Worm (Caenorhabditis elegans): ENCODE measurements around the gene srh-61.

Gene srh-61

DNA sequence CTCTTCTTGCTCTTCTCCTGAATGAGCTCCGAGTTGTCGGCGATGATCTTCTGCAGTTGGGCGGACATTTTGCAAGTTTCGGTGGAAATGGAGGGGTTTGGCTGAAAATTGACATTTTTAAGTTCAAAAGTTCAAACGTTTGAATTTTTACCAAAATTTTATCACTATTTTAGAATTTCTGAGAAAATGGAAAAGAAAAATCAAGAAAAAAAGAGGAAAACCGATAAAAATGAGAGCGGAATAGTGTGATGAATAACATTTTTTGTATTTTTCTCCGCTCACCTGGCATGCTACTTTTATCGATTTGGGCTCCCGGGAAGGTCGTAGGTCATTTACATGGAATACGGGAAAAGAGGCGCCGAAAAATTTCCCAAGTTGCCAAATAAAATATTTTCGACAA lies 31.2 kb downstream of the srh-61 start, which contains the start of gene F15A4.10:
Gene F15A4.10, minus strand, starts transcription at position 101 of the 400 bp plus-strand sequence.
- TF ChIP-seq nhr-85 (tag) (peak; percentile 29), pqm-1 (tag; optimal IDR thresholded peaks at IDR 0.05) (no peak)

DNA sequence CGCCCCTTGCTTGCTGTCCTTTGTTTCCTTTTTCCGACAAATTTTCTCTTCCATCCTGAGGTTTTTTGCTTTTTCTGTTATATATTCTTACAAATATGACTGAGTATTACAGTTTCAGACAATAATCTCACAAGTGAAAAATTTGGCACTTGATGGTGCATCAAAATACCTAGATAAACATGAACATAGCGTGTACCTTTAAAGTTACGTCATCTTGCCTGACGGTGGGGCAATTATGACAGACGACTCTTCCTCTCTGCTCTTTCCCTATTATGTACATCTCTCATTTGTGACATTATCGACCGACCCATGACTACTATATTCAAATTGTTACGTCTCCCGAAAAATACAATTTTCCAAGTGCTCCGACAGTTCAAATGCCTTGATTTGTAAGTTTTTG lies 33.6 kb downstream of the srh-61 start, which contains the start of gene fbxb-102:
Gene fbxb-102, plus strand, starts transcription at position 301 of the 400 bp plus-strand sequence.
- TF ChIP-seq tbx-2 (tag; optimal IDR thresholded peaks at IDR 0.05) (no peak), dpl-1 (GFP tag; optimal IDR thresholded peaks at IDR 0.05) (no peak), swsn-7 (tag; optimal IDR thresholded peaks at IDR 0.05) (no peak), nhr-237 (tag; optimal IDR thresholded peaks at IDR 0.05) (no peak), aha-1 (tag; optimal IDR thresholded peaks at IDR 0.05) (no peak), nhr-71 (tag; optimal IDR thresholded peaks at IDR 0.05) (no peak), mdl-1 (tag; optimal IDR thresholded peaks at IDR 0.05) (no peak)

DNA sequence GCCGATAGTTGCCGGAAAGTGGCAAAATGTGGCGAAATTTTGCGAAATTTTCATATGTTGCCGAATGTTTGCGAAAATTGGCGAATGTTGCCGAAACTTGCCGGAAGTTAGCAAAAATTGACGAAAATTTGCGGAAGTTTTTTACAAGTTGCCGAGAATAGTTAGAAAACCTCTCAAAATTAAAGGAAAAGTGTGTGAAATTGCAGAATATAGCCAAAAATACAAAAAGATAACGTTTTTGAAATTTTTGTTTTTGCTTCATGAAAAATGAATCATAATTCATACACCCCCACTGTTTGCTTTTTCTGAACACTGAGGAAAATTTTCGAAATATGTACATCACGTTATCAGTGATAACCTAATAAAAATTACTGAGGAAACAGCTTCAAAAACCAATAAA lies 34.6 kb downstream of the srh-61 start:
- TF ChIP-seq ets-5 (GFP tag; IDR thresholded peaks at IDR 0.05), result no peak
- TF ChIP-seq efl-1 (optimal IDR thresholded peaks at IDR 0.05), result no peak
- TF ChIP-seq efl-1 (GFP tag; optimal IDR thresholded peaks at IDR 0.05 in 1 of 2), result peak in 1 of 2 experiments; percentile 91

DNA sequence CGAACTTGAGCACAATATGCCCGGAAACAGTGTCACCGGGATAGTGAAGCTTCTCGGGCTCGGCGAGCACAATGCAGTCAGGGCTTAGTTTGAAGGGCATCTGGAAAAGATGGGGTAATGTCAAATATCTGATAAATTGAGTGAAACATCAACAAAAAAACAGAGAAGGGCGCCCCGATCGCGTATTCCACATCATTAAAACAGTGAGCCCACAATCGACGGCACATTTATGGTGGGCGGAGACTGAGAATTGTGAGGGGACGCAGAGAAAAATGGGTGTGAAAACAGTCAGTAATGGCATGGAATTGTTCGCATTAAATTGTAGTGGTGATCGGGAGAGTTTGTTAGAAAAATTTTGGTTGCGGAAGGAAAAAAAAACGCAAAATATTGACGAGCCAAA lies 35.4 kb downstream of the srh-61 start, which contains the start of gene arrd-9:
Gene arrd-9, minus strand, starts transcription at position 101 of the 400 bp plus-strand sequence.
- TF ChIP-seq elt-2 (tag; optimal IDR thresholded peaks at IDR 0.05) (no peak), fkh-10 (GFP tag; optimal IDR thresholded peaks at IDR 0.05) (no peak), ceh-88 (GFP tag; IDR thresholded peaks at IDR 0.05) (no peak), snpc-4 (tag; optimal IDR thresholded peaks at IDR 0.05) (no peak), dpl-1 (GFP tag; optimal IDR thresholded peaks at IDR 0.05) (no peak), blmp-1 (tag; optimal IDR thresholded peaks at IDR 0.05) (no peak), swsn-7 (tag; optimal IDR thresholded peaks at IDR 0.05) (no peak), nhr-90 (tag; optimal IDR thresholded peaks at IDR 0.05; ENCODE audit: poor library complexity) (no peak), jun-1 (tag; optimal IDR thresholded peaks at IDR 0.05) (no peak), C16A3.4 (tag; optimal IDR thresholded peaks at IDR 0.05) (no peak), hpl-2 (GFP tag; optimal IDR thresholded peaks at IDR 0.05) (no peak), mdl-1 (tag; optimal IDR thresholded peaks at IDR 0.05) (no peak), nhr-19 (GFP tag; conservative IDR thresholded peaks at IDR 0.05) (no peak), ets-5 (GFP tag; IDR thresholded peaks at IDR 0.05) (no peak), ces-1 (GFP tag; optimal IDR thresholded peaks at IDR 0.05) (no peak), irx-1 (tag; optimal IDR thresholded peaks at IDR 0.05) (no peak), egl-27 (tag; optimal IDR thresholded peaks at IDR 0.05) (no peak)

ce11 chrII:12473406-12473805 lies 42.8 kb downstream of the srh-61 start, which contains the start of gene srg-17:
Gene srg-17, plus strand, starts transcription at chrII:12473706.
- TF ChIP-seq efl-1 (optimal IDR thresholded peaks at IDR 0.05) (no peak), efl-1 (GFP tag; optimal IDR thresholded peaks at IDR 0.05 in 1 of 2) (peak in 1 of 2 experiments; percentile 48), nhr-237 (tag; optimal IDR thresholded peaks at IDR 0.05) (no peak)

DNA sequence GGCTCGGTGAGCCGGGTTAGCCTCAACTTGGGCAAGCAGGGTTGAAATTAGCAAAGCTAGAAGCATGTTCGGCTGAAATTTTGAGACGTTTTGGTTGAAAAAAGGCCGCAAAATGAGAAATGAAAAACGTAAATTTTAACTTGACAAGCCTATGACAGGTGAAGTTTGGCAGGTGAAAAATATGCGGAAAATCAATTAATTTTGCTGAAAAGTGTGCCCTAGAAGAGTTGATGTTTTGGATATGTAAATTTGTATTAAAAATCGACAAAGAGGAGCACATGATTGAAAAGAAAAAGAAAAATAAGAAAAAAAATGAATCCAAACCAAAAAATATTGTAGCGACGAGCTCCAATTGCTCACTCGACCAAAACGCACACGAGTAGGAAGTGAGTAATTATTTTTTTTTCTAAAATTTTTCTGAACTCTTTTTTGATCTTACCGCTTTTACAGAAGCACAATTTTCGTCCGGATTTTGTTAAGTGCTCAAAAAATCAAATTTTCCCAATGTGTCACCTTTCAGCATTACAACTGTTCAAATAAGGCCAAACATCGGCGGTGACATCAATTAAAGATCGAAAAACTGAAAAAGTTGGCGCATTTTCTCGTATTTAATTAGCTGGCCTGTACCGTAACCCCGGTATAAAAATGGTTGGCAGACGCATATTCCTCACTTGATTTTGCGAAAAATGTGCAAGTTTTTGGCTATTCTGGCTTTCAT lies 44.9 kb downstream of the srh-61 start, which contains the start of the genes F15A4.5 and phat-8:
Gene F15A4.5, minus strand, starts transcription at position 101 of the 718 bp plus-strand sequence.
Gene phat-8, plus strand, starts transcription at position 668 of the 718 bp plus-strand sequence.
- TF ChIP-seq Y116A8C.19 (tag; optimal IDR thresholded peaks at IDR 0.05; ENCODE audit: borderline replicate concordance) (no peak), efl-1 (optimal IDR thresholded peaks at IDR 0.05) (no peak), efl-1 (GFP tag; optimal IDR thresholded peaks at IDR 0.05 in 1 of 2) (peak in 1 of 2 experiments; percentile 58)

- TF ChIP-seq egl-27 (tag; optimal IDR thresholded peaks at IDR 0.05), result no peak
- TF ChIP-seq mef-2 (tag; optimal IDR thresholded peaks at IDR 0.05), result no peak
- no peak for TF ChIP-seq mab-9 (GFP tag; IDR thresholded peaks at IDR 0.05)
- no peak for TF ChIP-seq lir-3 (tag; optimal IDR thresholded peaks at IDR 0.05; ENCODE audit: poor library complexity)
- TF ChIP-seq nhr-237 (tag; optimal IDR thresholded peaks at IDR 0.05), result no peak
- no peak for TF ChIP-seq rnt-1 (tag; optimal IDR thresholded peaks at IDR 0.05)
- no peak for TF ChIP-seq nhr-20 (tag; optimal IDR thresholded peaks at IDR 0.05)
- no peak for TF ChIP-seq pag-3 (tag; optimal IDR thresholded peaks at IDR 0.05; ENCODE audit: borderline replicate concordance, insufficient read depth)
- TF ChIP-seq nhr-47 (tag; optimal IDR thresholded peaks at IDR 0.05), result no peak
- TF ChIP-seq jun-1 (tag; optimal IDR thresholded peaks at IDR 0.05), result no peak
- TF ChIP-seq ztf-11 (tag; optimal IDR thresholded peaks at IDR 0.05), result no peak
- TF ChIP-seq grh-1 (GFP tag; IDR thresholded peaks at IDR 0.05), result no peak
- TF ChIP-seq fkh-10 (GFP tag; optimal IDR thresholded peaks at IDR 0.05), result no peak
- no peak for TF ChIP-seq nhr-77 (tag; optimal IDR thresholded peaks at IDR 0.05)
- no peak for TF ChIP-seq lin-14 (GFP tag; optimal IDR thresholded peaks at IDR 0.05)
Observed at ce11 chrII:12467047-12467446, 49.2 kb downstream of the srh-61 start, which contains the start of gene srg-16. Gene srg-16, plus strand, starts transcription at chrII:12467133.
